Fruit fly (Drosophila melanogaster) whole organism, embryonic: ENCODE data around the gene Rack1.

Experiments used
- Ada2b ChIP-seq: fragments of 200-800 bp; sonication (Bioruptor generic); IDR thresholded peaks from 2 replicates; pipeline ENCODE4 v1.3.6; 2022; ENCODE audit warnings: missing biosample characterization, missing genetic modification characterization
- Atf6 ChIP-seq: fragments of 200-800 bp; sonication (Bioruptor generic); IDR thresholded peaks from 2 replicates; pipeline ENCODE4 v1.3.6; 2022; ENCODE audit warnings: missing biosample characterization, missing genetic modification characterization
- BtbVII ChIP-seq: fragments of 200-800 bp; sonication (Bioruptor generic); optimal IDR thresholded peaks from 3 replicates; lab custom pipeline; 2017; ENCODE audit warnings: missing biosample characterization, mild to moderate bottlenecking, missing genetic modification characterization
- CG10267 ChIP-seq: fragments of 200-800 bp; sonication (Bioruptor generic); optimal IDR thresholded peaks from 2 replicates; lab custom pipeline; 2018; ENCODE audit warnings: missing biosample characterization, mild to moderate bottlenecking, missing genetic modification characterization, moderate library complexity
- CG11247 ChIP-seq: fragments of 200-800 bp; sonication (Bioruptor generic); IDR thresholded peaks from 2 replicates; pipeline ENCODE4 v1.3.6; 2022; ENCODE audit warnings: missing biosample characterization, missing genetic modification characterization
- CG11696 ChIP-seq: fragments of 200-800 bp; sonication (Bioruptor generic); IDR thresholded peaks from 2 replicates; pipeline ENCODE4 v1.3.6; 2022; ENCODE audit warnings: missing biosample characterization, missing genetic modification characterization
- CG12219 ChIP-seq: fragments of 200-800 bp; sonication (Bioruptor generic); optimal IDR thresholded peaks from 3 replicates; lab custom pipeline; 2018; ENCODE audit warnings: missing biosample characterization, mild to moderate bottlenecking, missing genetic modification characterization
- CG12942 ChIP-seq: fragments of 200-800 bp; sonication (Bioruptor generic); optimal IDR thresholded peaks from 3 replicates; lab custom pipeline; 2016; ENCODE audit warnings: missing biosample characterization, missing genetic modification characterization
- CG13296 ChIP-seq: fragments of 200-800 bp; sonication (Bioruptor generic); optimal IDR thresholded peaks from 3 replicates; lab custom pipeline; 2018; ENCODE audit warnings: missing biosample characterization, mild to moderate bottlenecking, missing genetic modification characterization
- CG15011 ChIP-seq: fragments of 200-800 bp; sonication (Bioruptor generic); optimal IDR thresholded peaks from 3 replicates; lab custom pipeline; 2018; ENCODE audit warnings: missing biosample characterization, mild to moderate bottlenecking, missing genetic modification characterization
- CG15601 ChIP-seq: fragments of 200-800 bp; sonication (Bioruptor generic); optimal IDR thresholded peaks from 3 replicates; lab custom pipeline; 2019; ENCODE audit warnings: missing biosample characterization, mild to moderate bottlenecking, missing genetic modification characterization, moderate library complexity
- CG17568 ChIP-seq: fragments of 200-800 bp; sonication (Bioruptor generic); optimal IDR thresholded peaks from 2 replicates; lab custom pipeline; 2018; ENCODE audit warnings: missing biosample characterization, mild to moderate bottlenecking, missing genetic modification characterization, moderate library complexity
- CG17802 ChIP-seq: fragments of 200-800 bp; sonication (Bioruptor generic); optimal IDR thresholded peaks from 2 replicates; lab custom pipeline; 2018; ENCODE audit warnings: missing biosample characterization, mild to moderate bottlenecking, missing genetic modification characterization, moderate library complexity
- CG18764 ChIP-seq: fragments of 200-800 bp; sonication (Bioruptor generic); optimal IDR thresholded peaks from 3 replicates; lab custom pipeline; 2016; ENCODE audit warnings: missing biosample characterization, missing genetic modification characterization
- CG30431 ChIP-seq: fragments of 200-800 bp; sonication (Bioruptor generic); optimal IDR thresholded peaks from 2 replicates; lab custom pipeline; 2017; ENCODE audit warnings: missing biosample characterization, missing genetic modification characterization
- CG31388 ChIP-seq: fragments of 200-800 bp; sonication (Bioruptor generic); optimal IDR thresholded peaks from 2 replicates; lab custom pipeline; 2016; ENCODE audit warnings: missing biosample characterization, missing genetic modification characterization
- CG3407 ChIP-seq: fragments of 200-800 bp; sonication (Bioruptor generic); optimal IDR thresholded peaks from 2 replicates; lab custom pipeline; 2018; ENCODE audit warnings: missing biosample characterization, mild to moderate bottlenecking, missing genetic modification characterization
- CG4360 ChIP-seq: fragments of 200-800 bp; sonication (Bioruptor generic); IDR thresholded peaks from 2 replicates; pipeline ENCODE4 v1.3.6; 2022; ENCODE audit warnings: missing biosample characterization, missing genetic modification characterization
- CG6765 ChIP-seq: fragments of 200-800 bp; sonication (Bioruptor generic); optimal IDR thresholded peaks from 3 replicates; lab custom pipeline; 2017; ENCODE audit warnings: missing biosample characterization, mild to moderate bottlenecking, missing genetic modification characterization
- CG8290 ChIP-seq, 3 experiments: fragments of 200-800 bp; sonication (Bioruptor generic); optimal IDR thresholded peaks; 2 replicates each; lab custom pipeline; 2016 to 2019; ENCODE audit warnings: missing biosample characterization in 3 of 3, missing genetic modification characterization in 3 of 3, mild to moderate bottlenecking in 2 of 3, moderate library complexity in 1 of 3
- CG8478 ChIP-seq: fragments of >200 bp; optimal IDR thresholded peaks from 2 replicates; lab custom pipeline; 2018
- Doc2 ChIP-seq: fragments of 200-800 bp; sonication (Bioruptor generic); IDR thresholded peaks from 2 replicates; pipeline ENCODE4 v1.3.6; 2022; ENCODE audit warnings: missing biosample characterization, missing genetic modification characterization
- Drgx ChIP-seq: fragments of 200-800 bp; sonication (Bioruptor generic); IDR thresholded peaks from 2 replicates; pipeline ENCODE4 v1.3.6; 2022; ENCODE audit warnings: missing biosample characterization, missing genetic modification characterization
- Elba2 ChIP-seq: fragments of 200-800 bp; sonication (Bioruptor generic); optimal IDR thresholded peaks from 3 replicates; lab custom pipeline; 2016; ENCODE audit warnings: missing biosample characterization, missing genetic modification characterization
- Meics ChIP-seq: fragments of 200-800 bp; sonication (Bioruptor generic); optimal IDR thresholded peaks from 2 replicates; lab custom pipeline; 2017; ENCODE audit warnings: missing biosample characterization, mild to moderate bottlenecking, missing genetic modification characterization
- NK7.1 ChIP-seq: fragments of 200-800 bp; sonication (Bioruptor generic); optimal IDR thresholded peaks from 3 replicates; lab custom pipeline; 2016; ENCODE audit warnings: missing biosample characterization, missing genetic modification characterization
- Nf-YA ChIP-seq: fragments of 200-800 bp; sonication (Bioruptor generic); IDR thresholded peaks from 2 replicates; pipeline ENCODE4 v1.3.6; 2022; ENCODE audit warnings: missing biosample characterization, missing genetic modification characterization
- NfI ChIP-seq: fragments of 200-800 bp; sonication (Bioruptor generic); optimal IDR thresholded peaks from 3 replicates; lab custom pipeline; 2018; ENCODE audit warnings: missing biosample characterization, mild to moderate bottlenecking, missing genetic modification characterization, moderate library complexity
- Stat92E ChIP-seq, 3 experiments: fragments of >200 bp in 2 of 3; fragments of 200-800 bp in 1 of 3; sonication (Bioruptor generic) in 1 of 3; optimal IDR thresholded peaks; 2 replicates each; lab custom pipeline; 2017 to 2019; ENCODE audit warnings: missing biosample characterization in 3 of 3, missing genetic modification characterization in 3 of 3, mild to moderate bottlenecking in 1 of 3, moderate library complexity in 1 of 3
- az2 ChIP-seq: fragments of 200-800 bp; sonication (Bioruptor generic); optimal IDR thresholded peaks from 3 replicates; lab custom pipeline; 2016; ENCODE audit warnings: missing biosample characterization, missing genetic modification characterization
- bab2 ChIP-seq: fragments of 200-800 bp; sonication (Bioruptor generic); optimal IDR thresholded peaks from 2 replicates; lab custom pipeline; 2016; ENCODE audit warnings: missing biosample characterization, missing genetic modification characterization
- bigmax ChIP-seq: fragments of 200-800 bp; sonication (Bioruptor generic); optimal IDR thresholded peaks from 2 replicates; lab custom pipeline; 2018; ENCODE audit warnings: missing biosample characterization, mild to moderate bottlenecking, missing genetic modification characterization
- bowl ChIP-seq: fragments of 200-800 bp; sonication (Bioruptor generic); IDR thresholded peaks from 2 replicates; pipeline ENCODE4 v1.3.6; 2022; ENCODE audit warnings: missing biosample characterization, missing genetic modification characterization
- cad ChIP-seq: fragments of >200 bp; optimal IDR thresholded peaks from 2 replicates; lab custom pipeline; 2017; ENCODE audit warnings: missing biosample characterization, missing genetic modification characterization
- cato ChIP-seq: fragments of 200-800 bp; sonication (Bioruptor generic); optimal IDR thresholded peaks from 2 replicates; lab custom pipeline; 2016; ENCODE audit warnings: missing biosample characterization, missing genetic modification characterization, borderline replicate concordance
- dm ChIP-seq: fragments of 200-800 bp; sonication (Bioruptor generic); optimal IDR thresholded peaks from 3 replicates; lab custom pipeline; 2016; ENCODE audit warnings: missing biosample characterization, missing genetic modification characterization
- gce ChIP-seq: fragments of 200-800 bp; sonication (Bioruptor generic); IDR thresholded peaks from 3 replicates; pipeline ENCODE4 v1.3.6; 2022; ENCODE audit warnings: missing biosample characterization, missing genetic modification characterization
- gcm ChIP-seq: fragments of 200-800 bp; sonication (Bioruptor generic); optimal IDR thresholded peaks from 2 replicates; lab custom pipeline; 2019; ENCODE audit warnings: missing biosample characterization, mild to moderate bottlenecking, missing genetic modification characterization, moderate library complexity
- inv ChIP-seq: fragments of 200-800 bp; sonication (Bioruptor generic); IDR thresholded peaks from 2 replicates; pipeline ENCODE4 v1.3.6; 2022; ENCODE audit warnings: missing biosample characterization, missing genetic modification characterization; ENCODE audit not compliant: partially characterized antibody
- kay ChIP-seq: fragments of 200-800 bp; sonication (Bioruptor generic); optimal IDR thresholded peaks from 2 replicates; lab custom pipeline; 2016; ENCODE audit warnings: missing biosample characterization, missing genetic modification characterization
- knrl ChIP-seq: fragments of 200-800 bp; sonication (Bioruptor generic); IDR thresholded peaks from 3 replicates; pipeline ENCODE4 v1.3.6; 2022; ENCODE audit warnings: missing biosample characterization, missing genetic modification characterization; ENCODE audit not compliant: partially characterized antibody
- nau ChIP-seq: fragments of 200-800 bp; sonication (Bioruptor generic); optimal IDR thresholded peaks from 3 replicates; lab custom pipeline; 2017; ENCODE audit warnings: missing biosample characterization, mild to moderate bottlenecking, missing genetic modification characterization, missing genetic modification reagents
- nmo ChIP-seq: fragments of 200-800 bp; sonication (Bioruptor generic); optimal IDR thresholded peaks from 2 replicates; lab custom pipeline; 2018; ENCODE audit warnings: missing biosample characterization, mild to moderate bottlenecking, missing genetic modification characterization, moderate library complexity
- p53 ChIP-seq: fragments of 200-800 bp; sonication (Bioruptor generic); optimal IDR thresholded peaks from 2 replicates; lab custom pipeline; 2016; ENCODE audit warnings: missing biosample characterization, missing genetic modification characterization
- ranshi ChIP-seq: fragments of 200-800 bp; sonication (Bioruptor generic); IDR thresholded peaks from 2 replicates; pipeline ENCODE4 v1.3.6; 2022; ENCODE audit warnings: missing biosample characterization, missing genetic modification characterization
- sc ChIP-seq, 3 experiments: fragments of >200 bp in 2 of 3; fragments of 200-800 bp in 1 of 3; sonication (Bioruptor generic) in 1 of 3; optimal IDR thresholded peaks; 2 replicates in 2 of 3; 3 replicates in 1 of 3; lab custom pipeline; 2017; ENCODE audit warnings: mild to moderate bottlenecking in 1 of 3, missing biosample characterization in 1 of 3, missing genetic modification characterization in 1 of 3, missing genetic modification reagents in 1 of 3
- sens ChIP-seq: fragments of 200-800 bp; sonication (Bioruptor generic); peaks from one replicate; lab custom pipeline; 2016; ENCODE audit warnings: missing biosample characterization, missing genetic modification characterization
- sisA ChIP-seq: fragments of 200-800 bp; sonication (Bioruptor generic); IDR thresholded peaks from 2 replicates; pipeline ENCODE4 v1.3.6; 2022; ENCODE audit warnings: missing biosample characterization, missing genetic modification characterization
- tna ChIP-seq: fragments of 200-800 bp; sonication (Bioruptor generic); IDR thresholded peaks from 2 replicates; pipeline ENCODE4 v1.3.6; 2022; ENCODE audit warnings: missing biosample characterization, missing genetic modification characterization; ENCODE audit not compliant: partially characterized antibody

Rack1 gene

dm6 chr2L:7782788-7783401 lies 44.2 kb downstream of the Rack1 start, which contains the start of gene Brd7-9 (continued):
- TF ChIP-seq CG18764, result peak; percentile 43
- TF ChIP-seq Stat92E (GFP tag; optimal IDR thresholded peaks at IDR 0.05; lab: Kevin White, UChicago), result peak in 1 of 3 experiments; percentile 56
- TF ChIP-seq Atf6 (GFP tag; lab: Robert Waterston, UW), result peak; percentile 86
- TF ChIP-seq ranshi (GFP tag; lab: Robert Waterston, UW), result peak; percentile 83
- TF ChIP-seq Nf-YA (GFP tag; lab: Robert Waterston, UW), result peak; percentile 37; the same call in 1 of the 2 replicates
- TF ChIP-seq CG17568 (GFP tag; lab: Kevin White, UChicago), result peak; percentile 40
- TF ChIP-seq CG13296, result peak; percentile 70
- no peak for TF ChIP-seq sc (optimal IDR thresholded peaks at IDR 0.05; lab: Kevin White, UChicago)
- TF ChIP-seq sc (GFP tag; optimal IDR thresholded peaks at IDR 0.05; lab: Kevin White, UChicago), result peak; percentile 27
- TF ChIP-seq CG11696 (GFP tag; lab: Robert Waterston, UW), result peak; percentile 78
- peak; percentile 44 for TF ChIP-seq CG31388 (GFP tag; lab: Kevin White, UChicago)
- peak; percentile 20 for TF ChIP-seq CG30431 (GFP tag; lab: Kevin White, UChicago)
- 0 out of 2 replicates have a peak, but pooled peaks have one; percentile 36 for TF ChIP-seq tna
- TF ChIP-seq Meics (GFP tag; lab: Kevin White, UChicago), result peak; percentile 80
- peak; percentile 73 for TF ChIP-seq NK7.1 (GFP tag; lab: Kevin White, UChicago)
- TF ChIP-seq Drgx (GFP tag; lab: Robert Waterston, UW), result peak; percentile 87
- peak; percentile 81 for TF ChIP-seq CG12219 (GFP tag; lab: Kevin White, UChicago)
- peak; percentile 94 for TF ChIP-seq sens (GFP tag; lab: Kevin White, UChicago)
- peak; percentile 80 for TF ChIP-seq CG11247 (GFP tag; lab: Robert Waterston, UW)
- TF ChIP-seq CG15011 (GFP tag; lab: Kevin White, UChicago), result peak; percentile 45
- peak; percentile 57 for TF ChIP-seq CG6765
- TF ChIP-seq p53 (GFP tag; lab: Kevin White, UChicago), result no peak
- no peak for TF ChIP-seq CG17802 (tag; lab: Kevin White, UChicago)
- TF ChIP-seq dm (GFP tag; lab: Kevin White, UChicago), result peak; percentile 56
- peak; percentile 70 for TF ChIP-seq bab2
- no peak for TF ChIP-seq Elba2 (GFP tag; lab: Kevin White, UChicago)
- no peak for TF ChIP-seq bigmax (GFP tag; lab: Kevin White, UChicago)
- TF ChIP-seq BtbVII (GFP tag; lab: Kevin White, UChicago), result peak; percentile 81
- peak; percentile 55 for TF ChIP-seq bowl (GFP tag; lab: Robert Waterston, UW)
- peak; percentile 33 for TF ChIP-seq CG3407 (GFP tag; lab: Kevin White, UChicago)
- TF ChIP-seq CG8478 (lab: Kevin White, UChicago), result no peak
- peak; percentile 96 for TF ChIP-seq CG10267 (tag; lab: Kevin White, UChicago)
- peak; percentile 70; the same call in 1 of the 3 replicates for TF ChIP-seq gce (GFP tag; lab: Robert Waterston, UW)
- peak; percentile 77 for TF ChIP-seq nau
- peak; percentile 70 for TF ChIP-seq az2 (GFP tag; lab: Kevin White, UChicago)
- peak; percentile 56 for TF ChIP-seq nmo (GFP tag; lab: Kevin White, UChicago)
- TF ChIP-seq sisA (GFP tag; lab: Robert Waterston, UW), result peak; percentile 54
- 0 out of 2 replicates have a peak, but pooled peaks have one; percentile 6 for TF ChIP-seq CG4360 (GFP tag; lab: Robert Waterston, UW)
- TF ChIP-seq CG8290 (GFP tag; optimal IDR thresholded peaks at IDR 0.05; lab: Kevin White, UChicago), result peak; percentile 48
- peak in 1 of 2 experiments; percentile 87 for TF ChIP-seq CG8290 (tag; optimal IDR thresholded peaks at IDR 0.05; lab: Kevin White, UChicago)
- no peak for TF ChIP-seq Doc2
- TF ChIP-seq Ada2b (GFP tag; lab: Robert Waterston, UW), result peak; percentile 65
- TF ChIP-seq CG12942 (GFP tag; lab: Kevin White, UChicago), result peak; percentile 43
- TF ChIP-seq cad (GFP tag; lab: Kevin White, UChicago), result no peak
- TF ChIP-seq CG15601 (tag; lab: Kevin White, UChicago), result peak; percentile 37
- TF ChIP-seq cato (GFP tag; lab: Kevin White, UChicago), result peak; percentile 44
- TF ChIP-seq inv (GFP tag; lab: Robert Waterston, UW), result peak; percentile 30; the same call in 1 of the 2 replicates
- TF ChIP-seq gcm (GFP tag; lab: Kevin White, UChicago), result peak; percentile 62
- TF ChIP-seq knrl (GFP tag; lab: Robert Waterston, UW), result peak; percentile 18; the same call in 1 of the 3 replicates
- peak; percentile 44 for TF ChIP-seq kay (GFP tag; lab: Kevin White, UChicago)
- peak; percentile 60 for TF ChIP-seq NfI
